Fruit fly (Drosophila melanogaster): Measurements from ENCODE around the gene CG43169.

CG43169 gene

DNA sequence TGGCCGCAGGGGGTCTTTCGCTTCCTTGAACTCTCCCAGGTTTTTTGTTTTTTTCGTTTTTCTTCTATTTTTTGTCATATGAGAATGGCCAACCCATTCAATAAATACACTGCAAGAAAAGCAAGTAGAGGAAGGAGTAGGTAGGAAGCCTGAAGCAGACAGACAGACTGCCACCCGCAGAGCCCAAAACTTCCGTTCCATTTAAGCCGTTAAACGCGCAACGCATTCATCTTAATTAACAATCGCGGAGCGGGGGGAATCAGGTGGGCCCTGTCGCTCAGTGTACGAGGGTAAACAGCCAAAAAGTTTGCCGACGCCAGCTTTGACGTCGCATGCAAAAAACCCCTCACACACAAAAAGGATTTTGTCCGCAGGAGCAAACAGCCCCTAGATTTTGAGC, 35.5 kb downstream of the CG43169 start (continued):
- TF ChIP-seq gro (GFP tag; optimal IDR thresholded peaks at IDR 0.05) (no peak), CG5180 (GFP tag; optimal IDR thresholded peaks at IDR 0.05) (no peak), Ada2b (GFP tag; IDR thresholded peaks at IDR 0.05) (peak; percentile 63), Doc3 (GFP tag; IDR thresholded peaks at IDR 0.05; ENCODE audit: partially characterized antibody) (no peak), Elba2 (GFP tag; optimal IDR thresholded peaks at IDR 0.05) (no peak), slou (GFP tag; optimal IDR thresholded peaks at IDR 0.05) (no peak), CG11504 (tag; optimal IDR thresholded peaks at IDR 0.05) (peak; percentile 48), CG30431 (GFP tag; optimal IDR thresholded peaks at IDR 0.05) (no peak), az2 (GFP tag; optimal IDR thresholded peaks at IDR 0.05) (no peak), NC2β (GFP tag; optimal IDR thresholded peaks at IDR 0.05) (no peak), CG9727 (GFP tag; optimal IDR thresholded peaks at IDR 0.05) (no peak), CG12071 (GFP tag; optimal IDR thresholded peaks at IDR 0.05) (peak; percentile 31), ham (GFP tag; IDR thresholded peaks at IDR 0.05) (no peak), CG13424 (tag; optimal IDR thresholded peaks at IDR 0.05) (no peak), fd64A (GFP tag; optimal IDR thresholded peaks at IDR 0.05) (no peak), CG10654 (GFP tag; optimal IDR thresholded peaks at IDR 0.05) (no peak), CG18011 (GFP tag; optimal IDR thresholded peaks at IDR 0.05) (no peak), Side (GFP tag; optimal IDR thresholded peaks at IDR 0.05) (no peak), tup (GFP tag; optimal IDR thresholded peaks at IDR 0.05) (no peak), CG4328 (GFP tag; optimal IDR thresholded peaks at IDR 0.05) (no peak), CG4854 (GFP tag; optimal IDR thresholded peaks at IDR 0.05) (no peak), ranshi (GFP tag; IDR thresholded peaks at IDR 0.05) (peak; percentile 37; the same call in 1 of the 2 replicates), Hr78 (GFP tag; optimal IDR thresholded peaks at IDR 0.05) (no peak), pros (GFP tag; optimal IDR thresholded peaks at IDR 0.05) (no peak), gcm2 (GFP tag; optimal IDR thresholded peaks at IDR 0.05) (no peak), tap (tag; optimal IDR thresholded peaks at IDR 0.05) (no peak), otp (GFP tag; IDR thresholded peaks at IDR 0.05) (peak; percentile 60; the same call in 1 of the 3 replicates)

DNA sequence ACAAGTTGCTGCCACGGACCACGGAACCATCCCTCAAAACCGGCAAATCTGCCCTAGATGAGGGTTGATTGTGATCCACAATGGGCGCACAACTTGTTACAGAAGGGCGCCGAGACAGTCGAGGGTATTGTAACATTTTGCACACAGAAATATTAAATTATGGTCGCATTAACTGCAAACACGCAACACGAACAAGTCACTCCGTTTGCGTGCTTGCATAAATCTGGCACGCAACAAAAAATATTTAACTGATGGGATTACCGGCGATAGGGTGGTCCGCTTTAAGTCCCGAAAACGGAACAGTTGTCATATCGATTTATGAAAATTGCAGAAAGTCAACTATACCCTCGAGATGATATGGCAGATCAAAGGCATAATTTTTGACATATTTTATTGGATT, 36.5 kb downstream of the CG43169 start:
- no peak for TF ChIP-seq pfk (GFP tag; optimal IDR thresholded peaks at IDR 0.05)
- TF ChIP-seq CG17829 (tag; optimal IDR thresholded peaks at IDR 0.05): no peak
- TF ChIP-seq abd-A (tag; optimal IDR thresholded peaks at IDR 0.05): peak; percentile 10
- TF ChIP-seq onecut (GFP tag; IDR thresholded peaks at IDR 0.05): 0 out of 2 replicates have a peak, but pooled peaks have one; percentile 4
- peak; percentile 10 for TF ChIP-seq oc (tag; optimal IDR thresholded peaks at IDR 0.05)
- no peak for TF ChIP-seq Oaz (GFP tag; IDR thresholded peaks at IDR 0.05)
- TF ChIP-seq CG10462 (GFP tag; optimal IDR thresholded peaks at IDR 0.05): no peak
- no peak for TF ChIP-seq dm (GFP tag; optimal IDR thresholded peaks at IDR 0.05)
- no peak for TF ChIP-seq Trl (optimal IDR thresholded peaks at IDR 0.05)
- no peak for TF ChIP-seq Trl (GFP tag; optimal IDR thresholded peaks at IDR 0.05)
- no peak for TF ChIP-seq CG17328 (GFP tag; IDR thresholded peaks at IDR 0.05)
- peak; percentile 44 for TF ChIP-seq sens (GFP tag)

All from whole organism, embryonic.